Worm (Caenorhabditis elegans): Measurements from ENCODE around the gene abcf-1.

- peak; percentile 44 for TF ChIP-seq snpc-4 (GFP tag; optimal IDR thresholded peaks at IDR 0.05)
- peak in 1 of 4 experiments; percentile 68 for TF ChIP-seq snpc-4 (tag; optimal IDR thresholded peaks at IDR 0.05)
- no peak for TF ChIP-seq pha-4 (tag; optimal IDR thresholded peaks at IDR 0.05)
- peak; percentile 51 for TF ChIP-seq ztf-26 (tag; optimal IDR thresholded peaks at IDR 0.05)
- no peak for TF ChIP-seq bed-2 (GFP tag; IDR thresholded peaks at IDR 0.05)
- no peak for TF ChIP-seq F55B11.4 (tag; optimal IDR thresholded peaks at IDR 0.05; ENCODE audit: borderline replicate concordance, insufficient read depth)
- peak; percentile 35 for TF ChIP-seq mes-4 (tag; optimal IDR thresholded peaks at IDR 0.05)
- peak; percentile 68 for TF ChIP-seq D2030.7 (GFP tag; IDR thresholded peaks at IDR 0.05)
- peak; percentile 59 for TF ChIP-seq T26A5.8 (tag; optimal IDR thresholded peaks at IDR 0.05)
- TF ChIP-seq attf-3 (GFP tag; conservative IDR thresholded peaks at IDR 0.05), result peak; percentile 65
- no peak for TF ChIP-seq B0336.3 (GFP tag; IDR thresholded peaks at IDR 0.05)
- peak; percentile 78; the same call in 1 of the 2 replicates for TF ChIP-seq ceh-40 (GFP tag; IDR thresholded peaks at IDR 0.05)
- TF ChIP-seq Y95B8A.8 (GFP tag; IDR thresholded peaks at IDR 0.05), result peak; percentile 33; the same call in 1 of the 2 replicates
- no peak for TF ChIP-seq F22D6.2 (tag; optimal IDR thresholded peaks at IDR 0.05)
- TF ChIP-seq tbp1 (GFP tag; optimal IDR thresholded peaks at IDR 0.05), result peak; percentile 99
Measured at ce11 chrV:12780248-12780647, 17.1 kb upstream of the abcf-1 start.
